Worm (Caenorhabditis elegans) whole organism, young adult: ENCODE data around the gene glb-14.

Experiments
- B0336.3 ChIP-seq: fragments of 200-800 bp; sonication (Bioruptor generic); IDR thresholded peaks from 2 replicates; pipeline ENCODE4 v1.3.6; 2022; ENCODE audit warnings: missing genetic modification characterization, missing compliant biosample characterization
- C06A6.2 ChIP-seq: fragments of 200-800 bp; sonication (Bioruptor generic); conservative IDR thresholded peaks from 2 replicates; pipeline ENCODE4 v1.3.6; 2022; ENCODE audit warnings: missing genetic modification characterization, missing compliant biosample characterization
- C17E4.6 ChIP-seq: fragments of 200-800 bp; sonication (Bioruptor generic); IDR thresholded peaks from 2 replicates; pipeline ENCODE4 v1.3.6; 2022; ENCODE audit warnings: missing genetic modification reagents, missing genetic modification characterization, missing compliant biosample characterization
- D2030.7 ChIP-seq: fragments of 200-800 bp; sonication (Bioruptor generic); IDR thresholded peaks from 2 replicates; pipeline ENCODE4 v1.3.6; 2022; ENCODE audit warnings: missing genetic modification reagents, missing genetic modification characterization, missing compliant biosample characterization
- F22D6.2 ChIP-seq: sonication (generic microtip); optimal IDR thresholded peaks from 2 replicates; lab custom pipeline; 2016; ENCODE audit warnings: mild to moderate bottlenecking, missing genetic modification characterization, missing compliant biosample characterization
- F33H1.4 ChIP-seq: fragments of 200-800 bp; sonication (Bioruptor generic); IDR thresholded peaks from 2 replicates; pipeline ENCODE4 v1.3.6; 2022; ENCODE audit warnings: missing genetic modification reagents, missing genetic modification characterization, missing compliant biosample characterization
- F49E8.2 ChIP-seq: sonication (generic microtip); optimal IDR thresholded peaks from 3 replicates; lab custom pipeline; 2017; ENCODE audit warnings: missing genetic modification characterization, mild to moderate bottlenecking, missing compliant biosample characterization, antibody characterized with exemption, moderate library complexity; ENCODE audit not compliant: insufficient read depth
- F52B5.7 ChIP-seq: sonication (generic microtip); optimal IDR thresholded peaks from 2 replicates; lab custom pipeline; 2016; ENCODE audit warnings: mild to moderate bottlenecking, missing genetic modification characterization, missing compliant biosample characterization
- K11D2.4 ChIP-seq: fragments of 200-800 bp; sonication (Bioruptor generic); IDR thresholded peaks from 2 replicates; pipeline ENCODE4 v1.3.6; 2022; ENCODE audit warnings: missing genetic modification reagents, missing genetic modification characterization, missing compliant biosample characterization
- T07F8.4 ChIP-seq: sonication (generic microtip); optimal IDR thresholded peaks from 2 replicates; lab custom pipeline; 2016; ENCODE audit warnings: mild to moderate bottlenecking, missing genetic modification characterization, moderate library complexity, missing compliant biosample characterization
- T26A5.8 ChIP-seq: sonication (generic microtip); optimal IDR thresholded peaks from 2 replicates; lab custom pipeline; 2016; ENCODE audit warnings: missing genetic modification characterization, missing compliant biosample characterization
- Y53F4B.3 ChIP-seq: fragments of 200-800 bp; sonication (Bioruptor generic); IDR thresholded peaks from 2 replicates; pipeline ENCODE4 v1.3.6; 2022; ENCODE audit warnings: missing genetic modification reagents, missing genetic modification characterization, missing compliant biosample characterization
- ZK185.1 ChIP-seq: sonication (generic microtip); optimal IDR thresholded peaks from 2 replicates; lab custom pipeline; 2016; ENCODE audit warnings: mild to moderate bottlenecking, missing genetic modification characterization, missing compliant biosample characterization; ENCODE audit not compliant: poor library complexity, severe bottlenecking
- atf-7 ChIP-seq: sonication (generic microtip); optimal IDR thresholded peaks from 2 replicates; lab custom pipeline; 2017; ENCODE audit warnings: mild to moderate bottlenecking, missing genetic modification characterization, missing compliant biosample characterization
- attf-5 ChIP-seq: fragments of 200-800 bp; sonication (Bioruptor generic); optimal IDR thresholded peaks from 2 replicates; lab custom pipeline; 2018; ENCODE audit warnings: mild to moderate bottlenecking, missing genetic modification characterization, missing compliant biosample characterization
- ceh-100 ChIP-seq: fragments of 200-800 bp; sonication (Bioruptor generic); IDR thresholded peaks from 2 replicates; pipeline ENCODE4 v1.3.6; 2022; ENCODE audit warnings: missing genetic modification reagents, missing genetic modification characterization, missing compliant biosample characterization
- ceh-58 ChIP-seq: fragments of 200-800 bp; sonication (Bioruptor generic); IDR thresholded peaks from 2 replicates; pipeline ENCODE4 v1.3.6; 2022; ENCODE audit warnings: missing genetic modification characterization, missing compliant biosample characterization
- chd-7 ChIP-seq: sonication (generic microtip); optimal IDR thresholded peaks from 2 replicates; lab custom pipeline; 2016; ENCODE audit warnings: mild to moderate bottlenecking, missing genetic modification characterization, moderate library complexity, missing compliant biosample characterization
- dpff-1 ChIP-seq: sonication (generic microtip); optimal IDR thresholded peaks from 2 replicates; lab custom pipeline; 2017; ENCODE audit warnings: mild to moderate bottlenecking, missing genetic modification characterization, missing compliant biosample characterization
- egrh-3 ChIP-seq: fragments of 200-800 bp; sonication (Bioruptor generic); IDR thresholded peaks from 2 replicates; pipeline ENCODE4 v1.3.6; 2022; ENCODE audit warnings: missing genetic modification reagents, missing genetic modification characterization, missing compliant biosample characterization
- ets-4 ChIP-seq: fragments of 200-800 bp; sonication (Bioruptor generic); optimal IDR thresholded peaks from 2 replicates; lab custom pipeline; 2018; ENCODE audit warnings: mild to moderate bottlenecking, missing genetic modification characterization, missing compliant biosample characterization
- hlh-12 ChIP-seq: sonication (generic microtip); optimal IDR thresholded peaks from 2 replicates; lab custom pipeline; 2016; ENCODE audit warnings: missing genetic modification characterization, missing compliant biosample characterization
- hmg-20 ChIP-seq: fragments of 200-800 bp; sonication (Bioruptor generic); IDR thresholded peaks from 2 replicates; pipeline ENCODE4 v1.3.6; 2022; ENCODE audit warnings: missing genetic modification reagents, missing genetic modification characterization, missing compliant biosample characterization
- hrde-1 ChIP-seq: sonication (generic microtip); optimal IDR thresholded peaks from 2 replicates; lab custom pipeline; 2016; ENCODE audit warnings: missing genetic modification characterization, mild to moderate bottlenecking, missing compliant biosample characterization, moderate library complexity, missing genotype, missing genetic modification reagents, borderline replicate concordance
- hsf-1 ChIP-seq: fragments of 200-800 bp; sonication (Bioruptor generic); IDR thresholded peaks from 2 replicates; pipeline ENCODE4 v1.3.6; 2022; ENCODE audit warnings: missing genetic modification reagents, missing genetic modification characterization, missing compliant biosample characterization
- lag-1 ChIP-seq: fragments of 200-800 bp; sonication (Bioruptor generic); IDR thresholded peaks from 2 replicates; pipeline ENCODE4 v1.3.6; 2022; ENCODE audit warnings: missing genetic modification reagents, missing genetic modification characterization, missing compliant biosample characterization
- let-526 ChIP-seq: fragments of 200-800 bp; sonication (Bioruptor generic); IDR thresholded peaks from 2 replicates; pipeline ENCODE4 v1.3.6; 2022; ENCODE audit warnings: missing genetic modification reagents, missing genetic modification characterization, missing compliant biosample characterization
- lin-54 ChIP-seq: fragments of 200-800 bp; sonication (Bioruptor generic); optimal IDR thresholded peaks from 2 replicates; lab custom pipeline; 2018; ENCODE audit warnings: mild to moderate bottlenecking, missing genetic modification characterization, missing compliant biosample characterization
- lsl-1 ChIP-seq: fragments of 200-800 bp; sonication (Bioruptor generic); optimal IDR thresholded peaks from 2 replicates; lab custom pipeline; 2018; ENCODE audit warnings: mild to moderate bottlenecking, missing genetic modification characterization, moderate library complexity, missing compliant biosample characterization
- madf-6 ChIP-seq: fragments of 200-800 bp; sonication (Bioruptor generic); IDR thresholded peaks from 2 replicates; pipeline ENCODE4 v1.3.6; 2022; ENCODE audit warnings: missing genetic modification reagents, missing genetic modification characterization, missing compliant biosample characterization
- madf-8 ChIP-seq: fragments of 200-800 bp; sonication (Bioruptor generic); conservative IDR thresholded peaks from 2 replicates; pipeline ENCODE4 v1.3.6; 2022; ENCODE audit warnings: missing genetic modification reagents, missing genetic modification characterization, missing compliant biosample characterization
- mel-28 ChIP-seq: sonication (generic microtip); optimal IDR thresholded peaks from 2 replicates; lab custom pipeline; 2016; ENCODE audit warnings: borderline replicate concordance, mild to moderate bottlenecking, missing genetic modification characterization, missing compliant biosample characterization
- mes-4 ChIP-seq: sonication (generic microtip); optimal IDR thresholded peaks from 2 replicates; lab custom pipeline; 2016; ENCODE audit warnings: missing genotype, missing genetic modification characterization, missing compliant biosample characterization
- nfya-1 ChIP-seq: sonication (generic microtip); optimal IDR thresholded peaks from 2 replicates; lab custom pipeline; 2017; ENCODE audit warnings: antibody characterized with exemption, missing compliant biosample characterization, missing genetic modification characterization, borderline replicate concordance; ENCODE audit not compliant: insufficient read depth
- pbrm-1 ChIP-seq: fragments of 200-800 bp; sonication (Bioruptor generic); IDR thresholded peaks from 2 replicates; pipeline ENCODE4 v1.3.6; 2022; ENCODE audit warnings: missing genetic modification reagents, missing genetic modification characterization, missing compliant biosample characterization
- rcor-1 ChIP-seq: fragments of 200-800 bp; sonication (Bioruptor generic); IDR thresholded peaks from 2 replicates; pipeline ENCODE4 v1.3.6; 2022; ENCODE audit warnings: missing genetic modification reagents, missing genetic modification characterization, missing compliant biosample characterization
- rec-8 ChIP-seq, 2 experiments: sonication (generic microtip); optimal IDR thresholded peaks; 2 replicates each; lab custom pipeline; 2016; ENCODE audit warnings: mild to moderate bottlenecking in 2 of 2, missing genetic modification characterization in 2 of 2, missing genetic modification reagents in 2 of 2, missing genotype in 2 of 2, missing biosample characterization in 1 of 2, missing compliant biosample characterization in 1 of 2, moderate library complexity in 1 of 2
- snpc-1.1 ChIP-seq: sonication (generic microtip); optimal IDR thresholded peaks from 2 replicates; lab custom pipeline; 2017; ENCODE audit warnings: missing genetic modification characterization, mild to moderate bottlenecking, missing compliant biosample characterization, antibody characterized with exemption, moderate library complexity, missing genotype, missing genetic modification reagents; ENCODE audit not compliant: insufficient read depth
- snpc-3.4 ChIP-seq: sonication (generic microtip); optimal IDR thresholded peaks from 2 replicates; lab custom pipeline; 2017; ENCODE audit warnings: missing genetic modification characterization, mild to moderate bottlenecking, missing compliant biosample characterization, antibody characterized with exemption, moderate library complexity, missing genotype, missing genetic modification reagents
- somi-1 ChIP-seq: fragments of 200-800 bp; sonication (Bioruptor generic); optimal IDR thresholded peaks from 2 replicates; lab custom pipeline; 2018; ENCODE audit warnings: mild to moderate bottlenecking, missing genetic modification characterization, missing compliant biosample characterization
- unc-130 ChIP-seq: sonication (generic microtip); optimal IDR thresholded peaks from 2 replicates; lab custom pipeline; 2016; ENCODE audit warnings: missing genetic modification reagents, missing genetic modification characterization, missing compliant biosample characterization
- xnd-1 ChIP-seq: sonication (generic microtip); optimal IDR thresholded peaks from 2 replicates; lab custom pipeline; 2016; ENCODE audit warnings: missing genotype, missing genetic modification reagents, missing genetic modification characterization, missing compliant biosample characterization
- zfh-2 ChIP-seq: fragments of 200-800 bp; sonication (Bioruptor generic); conservative IDR thresholded peaks from 2 replicates; pipeline ENCODE4 v1.3.6; 2022; ENCODE audit warnings: missing genetic modification reagents, missing genetic modification characterization, missing compliant biosample characterization
- zim-3 ChIP-seq: sonication (generic microtip); optimal IDR thresholded peaks from 2 replicates; lab custom pipeline; 2017; ENCODE audit warnings: mild to moderate bottlenecking, missing genetic modification characterization, moderate library complexity, missing compliant biosample characterization
- ztf-28 ChIP-seq: fragments of 200-800 bp; sonication (Bioruptor generic); IDR thresholded peaks from 2 replicates; pipeline ENCODE4 v1.3.6; 2022; ENCODE audit warnings: missing genetic modification reagents, missing genetic modification characterization, missing compliant biosample characterization
- ztf-3 ChIP-seq: fragments of 200-800 bp; sonication (Bioruptor generic); optimal IDR thresholded peaks from 2 replicates; lab custom pipeline; 2018; ENCODE audit warnings: mild to moderate bottlenecking, missing genetic modification characterization, missing compliant biosample characterization

Gene glb-14

DNA sequence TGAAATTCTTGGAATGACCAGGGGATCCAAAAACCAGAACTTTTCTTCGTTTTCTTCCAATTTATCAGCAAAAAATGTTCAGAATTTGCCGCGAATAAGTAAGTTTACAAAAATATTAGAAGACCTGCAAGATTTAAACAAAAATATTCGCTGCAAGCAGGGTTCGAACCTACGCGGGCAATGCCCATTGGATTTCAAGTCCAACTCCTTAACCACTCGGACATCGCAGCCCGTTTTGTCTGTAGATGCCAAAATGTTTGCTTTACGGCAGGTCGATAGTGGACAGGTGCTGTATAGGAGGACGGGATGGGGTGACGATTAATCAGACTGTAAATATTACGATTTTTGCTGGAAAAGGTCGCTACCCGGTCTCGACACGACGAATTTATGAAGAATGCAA lies 2.9 kb upstream of the glb-14 start (continued):
- TF ChIP-seq rec-8 (tag; optimal IDR thresholded peaks at IDR 0.05; lab: Kevin White, UChicago) = peak; percentile 16 to 43
- peak; percentile 58 for TF ChIP-seq snpc-3.4
- TF ChIP-seq ets-4 (GFP tag; lab: Kevin White, UChicago) = no peak
- TF ChIP-seq unc-130 (GFP tag; lab: Kevin White, UChicago) = no peak
- no peak for TF ChIP-seq hlh-12
- no peak for TF ChIP-seq dpff-1 (tag; lab: Kevin White, UChicago)
- no peak for TF ChIP-seq T07F8.4 (tag; lab: Kevin White, UChicago)
- TF ChIP-seq atf-7 = peak; percentile 46
- TF ChIP-seq ceh-100 = 0 out of 2 replicates have a peak, but pooled peaks have one; percentile 18
- no peak for TF ChIP-seq ztf-3 (GFP tag; lab: Kevin White, UChicago)
- TF ChIP-seq hmg-20 (GFP tag; lab: Robert Waterston, UW) = no peak
- TF ChIP-seq K11D2.4 (GFP tag; lab: Robert Waterston, UW) = no peak
- TF ChIP-seq attf-5 (GFP tag; lab: Kevin White, UChicago) = peak; percentile 43
- TF ChIP-seq zfh-2 (GFP tag; lab: Robert Waterston, UW) = no peak
- peak; percentile 62 for TF ChIP-seq F49E8.2 (tag; lab: Kevin White, UChicago)
- no peak for TF ChIP-seq madf-8
- TF ChIP-seq B0336.3 (GFP tag; lab: Robert Waterston, UW) = peak; percentile 56; the same call in 1 of the 2 replicates
- no peak for TF ChIP-seq T26A5.8 (tag; lab: Kevin White, UChicago)
- TF ChIP-seq ZK185.1 (tag; lab: Kevin White, UChicago) = peak; percentile 54
- TF ChIP-seq nfya-1 = no peak
- no peak for TF ChIP-seq F22D6.2 (tag; lab: Kevin White, UChicago)
- TF ChIP-seq somi-1 (GFP tag; lab: Kevin White, UChicago) = no peak
- TF ChIP-seq mel-28 (tag; lab: Kevin White, UChicago) = no peak
- TF ChIP-seq lag-1 (GFP tag; lab: Robert Waterston, UW) = no peak
- no peak for TF ChIP-seq egrh-3 (GFP tag; lab: Robert Waterston, UW)
- no peak for TF ChIP-seq C17E4.6 (GFP tag; lab: Robert Waterston, UW)
- no peak for TF ChIP-seq C06A6.2 (GFP tag; lab: Robert Waterston, UW)
- TF ChIP-seq D2030.7 (GFP tag; lab: Robert Waterston, UW) = peak; percentile 36; the same call in 1 of the 2 replicates
- no peak for TF ChIP-seq let-526 (GFP tag; lab: Robert Waterston, UW)
- TF ChIP-seq F52B5.7 (tag; lab: Kevin White, UChicago) = no peak

ce11 chrV:15543252-15543651 lies 1.5 kb downstream of the glb-14 start:
- peak; percentile 77 for TF ChIP-seq zfh-2 (GFP tag; lab: Robert Waterston, UW)
- TF ChIP-seq hrde-1 (tag; lab: Kevin White, UChicago) = no peak

ce11 chrV:15537923-15538322 lies 6.9 kb downstream of the glb-14 start, which contains the start of gene prde-1:
Gene prde-1 (plus strand): TSS chrV:15538244.
- TF ChIP-seq madf-6 (GFP tag; lab: Robert Waterston, UW) (peak; percentile 66), xnd-1 (peak; percentile 43), rcor-1 (0 out of 2 replicates have a peak, but pooled peaks have one; percentile 36), snpc-1.1 (no peak), lsl-1 (GFP tag; lab: Kevin White, UChicago) (peak; percentile 61), F33H1.4 (GFP tag; lab: Robert Waterston, UW) (peak; percentile 48), zim-3 (no peak), ceh-58 (GFP tag; lab: Robert Waterston, UW) (no peak), mes-4 (no peak), F22D6.2 (tag; lab: Kevin White, UChicago) (no peak), hsf-1 (peak; percentile 41; the same call in 1 of the 2 replicates), atf-7 (no peak), chd-7 (no peak), madf-8 (no peak; the same call in 1 of the 2 replicates), pbrm-1 (GFP tag; lab: Robert Waterston, UW) (0 out of 2 replicates have a peak, but pooled peaks have one; percentile 13), ztf-28 (no peak), Y53F4B.3 (no peak), lin-54 (GFP tag; lab: Kevin White, UChicago) (peak; percentile 49)
